Fruit fly (Drosophila melanogaster) whole organism, pupa: ENCODE measurements around the gene ed.

Experiments used
- CG10348 ChIP-seq: fragments of 200-800 bp; sonication (Bioruptor generic); IDR thresholded peaks from 2 replicates; pipeline ENCODE4 v1.3.6; 2022; ENCODE audit warnings: missing biosample characterization, missing genetic modification characterization
- CG12605 ChIP-seq: fragments of 200-800 bp; sonication (Bioruptor generic); IDR thresholded peaks from 2 replicates; pipeline ENCODE4 v1.3.6; 2022; ENCODE audit warnings: missing biosample characterization, missing genetic modification characterization
- CG13204 ChIP-seq: fragments of 200-800 bp; sonication (Bioruptor generic); optimal IDR thresholded peaks from 2 replicates; lab custom pipeline; 2018; ENCODE audit warnings: missing biosample characterization, mild to moderate bottlenecking, missing genetic modification characterization, moderate library complexity
- CG14655 ChIP-seq: fragments of 200-800 bp; sonication (Bioruptor generic); optimal IDR thresholded peaks from 3 replicates; lab custom pipeline; 2017; ENCODE audit warnings: mild to moderate bottlenecking, missing biosample characterization, missing genetic modification reagents, missing genetic modification characterization
- CG15710 ChIP-seq: fragments of 200-800 bp; sonication (Bioruptor generic); optimal IDR thresholded peaks from 2 replicates; lab custom pipeline; 2018; ENCODE audit warnings: missing biosample characterization, mild to moderate bottlenecking, missing genetic modification characterization, moderate library complexity
- CG17806 ChIP-seq: fragments of 200-800 bp; sonication (Bioruptor generic); optimal IDR thresholded peaks from 2 replicates; lab custom pipeline; 2018; ENCODE audit warnings: missing biosample characterization, mild to moderate bottlenecking, missing genetic modification characterization, moderate library complexity
- CG32121 ChIP-seq: fragments of 200-800 bp; sonication (Bioruptor generic); IDR thresholded peaks from 2 replicates; pipeline ENCODE4 v1.3.6; 2022; ENCODE audit warnings: missing biosample characterization, missing genetic modification characterization
- CG34367 ChIP-seq: fragments of 200-800 bp; sonication (Bioruptor generic); optimal IDR thresholded peaks from 2 replicates; lab custom pipeline; 2018; ENCODE audit warnings: missing biosample characterization, mild to moderate bottlenecking, missing genetic modification characterization
- CG4496 ChIP-seq: fragments of 200-800 bp; sonication (Bioruptor generic); IDR thresholded peaks from 3 replicates; pipeline ENCODE4 v1.3.6; 2022; ENCODE audit warnings: missing biosample characterization, missing genetic modification characterization
- CG8159 ChIP-seq: fragments of 200-800 bp; sonication (Bioruptor generic); optimal IDR thresholded peaks from 3 replicates; lab custom pipeline; 2018; ENCODE audit warnings: missing biosample characterization, mild to moderate bottlenecking, missing genetic modification characterization, moderate library complexity
- CG8301 ChIP-seq: fragments of 200-800 bp; sonication (Bioruptor generic); optimal IDR thresholded peaks from 2 replicates; lab custom pipeline; 2018; ENCODE audit warnings: missing biosample characterization, mild to moderate bottlenecking, missing genetic modification characterization
- CG9948 ChIP-seq: fragments of 200-800 bp; sonication (Bioruptor generic); optimal IDR thresholded peaks from 2 replicates; lab custom pipeline; 2018; ENCODE audit warnings: missing biosample characterization, mild to moderate bottlenecking, missing genetic modification characterization, moderate library complexity
- D1 ChIP-seq: fragments of 200-800 bp; sonication (Bioruptor generic); optimal IDR thresholded peaks from 2 replicates; lab custom pipeline; 2018; ENCODE audit warnings: missing biosample characterization, mild to moderate bottlenecking, missing genetic modification characterization, moderate library complexity
- EcR ChIP-seq: fragments of 200-800 bp; sonication (Bioruptor generic); optimal IDR thresholded peaks from 3 replicates; lab custom pipeline; 2019; ENCODE audit warnings: missing biosample characterization, missing genetic modification characterization, mild to moderate bottlenecking, moderate library complexity, missing genetic modification reagents
- Ets98B ChIP-seq: fragments of 200-800 bp; sonication (Bioruptor generic); IDR thresholded peaks from 2 replicates; pipeline ENCODE4 v1.3.6; 2022; ENCODE audit warnings: missing biosample characterization, missing genetic modification characterization
- Pif1A ChIP-seq: fragments of 200-800 bp; sonication (Bioruptor generic); optimal IDR thresholded peaks from 3 replicates; lab custom pipeline; 2016; ENCODE audit warnings: missing biosample characterization, missing genetic modification characterization
- Pif1B ChIP-seq: fragments of 200-800 bp; sonication (Bioruptor generic); optimal IDR thresholded peaks from 3 replicates; lab custom pipeline; 2016; ENCODE audit warnings: missing biosample characterization, missing genetic modification characterization
- Snoo ChIP-seq: fragments of 200-800 bp; sonication (Bioruptor generic); optimal IDR thresholded peaks from 3 replicates; lab custom pipeline; 2017; ENCODE audit warnings: missing biosample characterization, mild to moderate bottlenecking, missing genetic modification characterization, inconsistent platforms
- fd96Ca ChIP-seq: fragments of 200-800 bp; sonication (Bioruptor generic); IDR thresholded peaks from 3 replicates; pipeline ENCODE4 v1.3.6; 2022; ENCODE audit warnings: missing biosample characterization, missing genetic modification characterization
- gl ChIP-seq: fragments of 200-800 bp; sonication (Bioruptor generic); optimal IDR thresholded peaks from 2 replicates; lab custom pipeline; 2018; ENCODE audit warnings: missing biosample characterization, mild to moderate bottlenecking, missing genetic modification characterization
- rn ChIP-seq: fragments of 200-800 bp; sonication (Bioruptor generic); IDR thresholded peaks from 2 replicates; pipeline ENCODE4 v1.3.6; 2022; ENCODE audit warnings: missing biosample characterization, missing genetic modification characterization

ed gene

dm6 chr2L:4034300-4034699 is 3.1 kb downstream of the ed start:
- TF ChIP-seq Ets98B (GFP tag; lab: Robert Waterston, UW), result no peak
- TF ChIP-seq CG8159 (tag; lab: Kevin White, UChicago), result no peak
- TF ChIP-seq CG14655 (GFP tag; lab: Kevin White, UChicago), result no peak
- TF ChIP-seq Pif1B (GFP tag; lab: Kevin White, UChicago), result no peak
- TF ChIP-seq rn (GFP tag; lab: Robert Waterston, UW), result no peak
- no peak for TF ChIP-seq Snoo (tag; lab: Kevin White, UChicago)
- no peak for TF ChIP-seq gl (tag; lab: Kevin White, UChicago)
- TF ChIP-seq CG12605, result no peak
- TF ChIP-seq CG34367, result no peak
- no peak for TF ChIP-seq CG13204 (GFP tag; lab: Kevin White, UChicago)
- no peak for TF ChIP-seq CG8301 (tag; lab: Kevin White, UChicago)
- TF ChIP-seq fd96Ca (GFP tag; lab: Robert Waterston, UW), result no peak
- no peak for TF ChIP-seq CG15710 (tag; lab: Kevin White, UChicago)
- no peak for TF ChIP-seq EcR (GFP tag; lab: Kevin White, UChicago)
- TF ChIP-seq CG10348 (GFP tag; lab: Robert Waterston, UW), result no peak

- no peak for TF ChIP-seq D1
- no peak for TF ChIP-seq CG13204 (GFP tag; lab: Kevin White, UChicago)
- no peak for TF ChIP-seq CG8159 (tag; lab: Kevin White, UChicago)
- TF ChIP-seq Pif1B (GFP tag; lab: Kevin White, UChicago), result no peak
- no peak for TF ChIP-seq rn (GFP tag; lab: Robert Waterston, UW)
- no peak for TF ChIP-seq CG9948 (tag; lab: Kevin White, UChicago)
- TF ChIP-seq CG8301 (tag; lab: Kevin White, UChicago), result no peak
- TF ChIP-seq CG15710 (tag; lab: Kevin White, UChicago), result no peak
- TF ChIP-seq CG4496 (GFP tag; lab: Robert Waterston, UW), result no peak
- no peak for TF ChIP-seq Ets98B (GFP tag; lab: Robert Waterston, UW)
- TF ChIP-seq CG32121 (GFP tag; lab: Robert Waterston, UW), result no peak
- no peak for TF ChIP-seq CG10348 (GFP tag; lab: Robert Waterston, UW)
- no peak for TF ChIP-seq gl (tag; lab: Kevin White, UChicago)
- TF ChIP-seq EcR (GFP tag; lab: Kevin White, UChicago), result no peak
- TF ChIP-seq CG34367, result no peak
- TF ChIP-seq Pif1A (GFP tag; lab: Kevin White, UChicago), result no peak
Observed at dm6 chr2L:4036306-4036705, 5.1 kb downstream of the ed start.

- TF ChIP-seq Ets98B (GFP tag; lab: Robert Waterston, UW) (no peak), CG9948 (tag; lab: Kevin White, UChicago) (no peak), CG15710 (tag; lab: Kevin White, UChicago) (no peak), CG4496 (GFP tag; lab: Robert Waterston, UW) (no peak), Pif1B (GFP tag; lab: Kevin White, UChicago) (no peak), CG10348 (GFP tag; lab: Robert Waterston, UW) (no peak), fd96Ca (GFP tag; lab: Robert Waterston, UW) (no peak), D1 (no peak), CG34367 (no peak), CG12605 (no peak), Pif1A (GFP tag; lab: Kevin White, UChicago) (no peak), CG17806 (tag; lab: Kevin White, UChicago) (no peak), CG13204 (GFP tag; lab: Kevin White, UChicago) (no peak)
Observed at dm6 chr2L:4037015-4037414, 5.8 kb downstream of the ed start.

dm6 chr2L:4038073-4038699 is 7.0 kb downstream of the ed start:
- no peak for TF ChIP-seq EcR (GFP tag; lab: Kevin White, UChicago)
- TF ChIP-seq CG34367, result no peak
- no peak for TF ChIP-seq D1
- TF ChIP-seq CG9948 (tag; lab: Kevin White, UChicago), result no peak
- TF ChIP-seq CG12605, result no peak
- TF ChIP-seq CG14655 (GFP tag; lab: Kevin White, UChicago), result no peak
- TF ChIP-seq CG15710 (tag; lab: Kevin White, UChicago), result no peak
- TF ChIP-seq Pif1A (GFP tag; lab: Kevin White, UChicago), result no peak
- TF ChIP-seq gl (tag; lab: Kevin White, UChicago), result no peak
- TF ChIP-seq Ets98B (GFP tag; lab: Robert Waterston, UW), result no peak
- TF ChIP-seq Pif1B (GFP tag; lab: Kevin White, UChicago), result no peak
- TF ChIP-seq CG32121 (GFP tag; lab: Robert Waterston, UW), result no peak
- TF ChIP-seq fd96Ca (GFP tag; lab: Robert Waterston, UW), result no peak
- no peak for TF ChIP-seq Snoo (tag; lab: Kevin White, UChicago)
- TF ChIP-seq, all 21 proteins: peak for 0

dm6 chr2L:4043052-4043451 is 11.9 kb downstream of the ed start:
- TF ChIP-seq D1 (no peak), Pif1B (GFP tag; lab: Kevin White, UChicago) (no peak), Ets98B (GFP tag; lab: Robert Waterston, UW) (no peak), gl (tag; lab: Kevin White, UChicago) (no peak), CG8159 (tag; lab: Kevin White, UChicago) (no peak), fd96Ca (GFP tag; lab: Robert Waterston, UW) (no peak), CG4496 (GFP tag; lab: Robert Waterston, UW) (no peak), CG17806 (tag; lab: Kevin White, UChicago) (no peak), CG8301 (tag; lab: Kevin White, UChicago) (no peak), Pif1A (GFP tag; lab: Kevin White, UChicago) (no peak), CG32121 (GFP tag; lab: Robert Waterston, UW) (no peak), CG9948 (tag; lab: Kevin White, UChicago) (no peak), EcR (GFP tag; lab: Kevin White, UChicago) (no peak)
